Worm (Caenorhabditis elegans): ENCODE data around the gene F10G7.12.

DNA sequence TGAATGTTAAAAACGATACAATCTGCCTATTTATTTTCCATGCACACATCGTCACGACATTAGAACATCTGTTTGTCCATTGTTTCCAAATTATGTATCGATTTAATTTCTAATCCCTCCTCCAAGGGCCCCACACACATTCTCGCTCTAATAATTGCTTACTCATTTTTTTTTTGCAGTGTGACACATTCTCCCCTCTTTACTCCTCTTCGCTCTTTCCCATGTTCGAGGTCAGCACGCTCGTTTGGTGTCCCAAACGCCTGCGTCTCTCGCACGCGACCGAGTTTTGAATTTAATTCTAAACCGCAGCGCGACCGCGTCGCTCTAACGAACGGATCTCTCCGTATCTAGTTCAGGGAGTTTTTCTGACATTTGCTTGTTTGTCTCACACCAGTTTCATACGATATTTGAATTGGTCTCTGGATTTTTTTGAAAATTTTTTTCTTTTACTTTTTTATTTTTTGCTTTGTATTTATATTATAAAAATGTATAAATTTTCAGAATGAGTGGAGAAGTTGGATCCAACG, 16.9 kb upstream of the F10G7.12 start, which contains the start of the genes clec-140 and hmg-11:
- no peak for TF ChIP-seq unc-62 (GFP tag; optimal IDR thresholded peaks at IDR 0.05)
- no peak for TF ChIP-seq tbx-2 (tag; optimal IDR thresholded peaks at IDR 0.05)
- no peak for TF ChIP-seq nhr-77 (tag; optimal IDR thresholded peaks at IDR 0.05)

Data from whole organism, L3 larva.